Fruit fly (Drosophila melanogaster) whole organism, embryonic: ENCODE measurements around the gene CG13891.

Experiments
- Asciz ChIP-seq: fragments of 200-800 bp; sonication (Bioruptor generic); optimal IDR thresholded peaks from 2 replicates; lab custom pipeline; 2017; ENCODE audit warnings: missing biosample characterization, mild to moderate bottlenecking, missing genetic modification characterization, missing genetic modification reagents
- CG10147 ChIP-seq: fragments of 200-800 bp; sonication (Bioruptor generic); optimal IDR thresholded peaks from 2 replicates; lab custom pipeline; 2019; ENCODE audit warnings: missing biosample characterization, mild to moderate bottlenecking, missing genetic modification characterization, moderate library complexity
- CG14667 ChIP-seq: fragments of 200-800 bp; sonication (Bioruptor generic); IDR thresholded peaks from 2 replicates; pipeline ENCODE4 v1.3.6; 2022; ENCODE audit warnings: missing biosample characterization, missing genetic modification characterization
- CG16813 ChIP-seq: fragments of 200-800 bp; sonication (Bioruptor generic); IDR thresholded peaks from 3 replicates; pipeline ENCODE4 v1.3.6; 2022; ENCODE audit warnings: missing biosample characterization, missing genetic modification characterization; ENCODE audit not compliant: partially characterized antibody
- CG2120 ChIP-seq: fragments of 200-800 bp; sonication (Bioruptor generic); optimal IDR thresholded peaks from 3 replicates; lab custom pipeline; 2016; ENCODE audit warnings: missing biosample characterization, missing genetic modification characterization
- CG31365 ChIP-seq: fragments of 200-800 bp; sonication (Bioruptor generic); optimal IDR thresholded peaks from 2 replicates; lab custom pipeline; 2018; ENCODE audit warnings: missing biosample characterization, mild to moderate bottlenecking, missing genetic modification characterization
- CG31388 ChIP-seq: fragments of 200-800 bp; sonication (Bioruptor generic); optimal IDR thresholded peaks from 2 replicates; lab custom pipeline; 2016; ENCODE audit warnings: missing biosample characterization, missing genetic modification characterization
- CG32772 ChIP-seq: fragments of 200-800 bp; sonication (Bioruptor generic); IDR thresholded peaks from 2 replicates; pipeline ENCODE4 v1.3.6; 2022; ENCODE audit warnings: missing biosample characterization, missing genetic modification characterization
- CG3281 ChIP-seq: fragments of 200-800 bp; sonication (Bioruptor generic); optimal IDR thresholded peaks from 3 replicates; lab custom pipeline; 2017; ENCODE audit warnings: missing biosample characterization, mild to moderate bottlenecking, missing genetic modification characterization
- CG34422 ChIP-seq: fragments of 200-800 bp; sonication (Bioruptor generic); IDR thresholded peaks from 3 replicates; pipeline ENCODE4 v1.3.6; 2022; ENCODE audit warnings: missing biosample characterization, missing genetic modification characterization
- CG4424 ChIP-seq: fragments of 200-800 bp; sonication (Bioruptor generic); optimal IDR thresholded peaks from 3 replicates; lab custom pipeline; 2016; ENCODE audit warnings: missing biosample characterization, missing genetic modification characterization
- CG4617 ChIP-seq: fragments of 200-800 bp; sonication (Bioruptor generic); optimal IDR thresholded peaks from 3 replicates; lab custom pipeline; 2016; ENCODE audit warnings: missing biosample characterization, missing genetic modification characterization, borderline replicate concordance
- CG4820 ChIP-seq: fragments of 200-800 bp; sonication (Bioruptor generic); optimal IDR thresholded peaks from 3 replicates; lab custom pipeline; 2016; ENCODE audit warnings: missing biosample characterization, missing genetic modification characterization
- CG5180 ChIP-seq: fragments of 200-800 bp; sonication (Bioruptor generic); optimal IDR thresholded peaks from 3 replicates; lab custom pipeline; 2017; ENCODE audit warnings: missing biosample characterization, missing genetic modification characterization, mild to moderate bottlenecking, moderate library complexity, missing genetic modification reagents
- CG6765 ChIP-seq: fragments of 200-800 bp; sonication (Bioruptor generic); optimal IDR thresholded peaks from 3 replicates; lab custom pipeline; 2017; ENCODE audit warnings: missing biosample characterization, mild to moderate bottlenecking, missing genetic modification characterization
- CG7839 ChIP-seq: fragments of 200-800 bp; sonication (Bioruptor generic); optimal IDR thresholded peaks from 3 replicates; lab custom pipeline; 2018; ENCODE audit warnings: missing biosample characterization, mild to moderate bottlenecking, missing genetic modification characterization, moderate library complexity
- CG7987 ChIP-seq: fragments of 200-800 bp; sonication (Bioruptor generic); optimal IDR thresholded peaks from 2 replicates; lab custom pipeline; 2018; ENCODE audit warnings: missing biosample characterization, mild to moderate bottlenecking, missing genetic modification characterization, moderate library complexity
- CG8765 ChIP-seq: fragments of 200-800 bp; sonication (Bioruptor generic); IDR thresholded peaks from 2 replicates; pipeline ENCODE4 v1.3.6; 2022; ENCODE audit warnings: missing biosample characterization, missing genetic modification characterization
- Deaf1 ChIP-seq: fragments of 200-800 bp; optimal IDR thresholded peaks from 3 replicates; lab custom pipeline; 2019; ENCODE audit warnings: missing biosample characterization, mild to moderate bottlenecking, missing genetic modification characterization, moderate library complexity
- Dip3 ChIP-seq: fragments of 200-800 bp; sonication (Bioruptor generic); optimal IDR thresholded peaks from 3 replicates; lab custom pipeline; 2016; ENCODE audit warnings: missing biosample characterization, missing genetic modification characterization
- Doc2 ChIP-seq: fragments of 200-800 bp; sonication (Bioruptor generic); IDR thresholded peaks from 2 replicates; pipeline ENCODE4 v1.3.6; 2022; ENCODE audit warnings: missing biosample characterization, missing genetic modification characterization
- Eip74EF ChIP-seq, 2 experiments: fragments of 200-800 bp in 1 of 2; fragments of >200 bp in 1 of 2; sonication (Bioruptor generic) in 1 of 2; optimal IDR thresholded peaks; 2 replicates each; lab custom pipeline; 2017 to 2019; ENCODE audit warnings: missing biosample characterization in 2 of 2, missing genetic modification characterization in 2 of 2, mild to moderate bottlenecking in 1 of 2, moderate library complexity in 1 of 2
- Hmx ChIP-seq: fragments of 200-800 bp; sonication (Bioruptor generic); optimal IDR thresholded peaks from 2 replicates; lab custom pipeline; 2016; ENCODE audit warnings: missing biosample characterization, missing genetic modification characterization
- Kr ChIP-seq: fragments of 200-800 bp; sonication (Bioruptor generic); optimal IDR thresholded peaks from 2 replicates; lab custom pipeline; 2017; ENCODE audit warnings: missing biosample characterization, mild to moderate bottlenecking, missing genetic modification characterization
- Lpt ChIP-seq: fragments of >200 bp; optimal IDR thresholded peaks from 2 replicates; lab custom pipeline; 2018; ENCODE audit warnings: missing biosample characterization, missing genetic modification characterization
- Mad ChIP-seq: fragments of 200-800 bp; sonication (Bioruptor generic); optimal IDR thresholded peaks from 2 replicates; lab custom pipeline; 2016; ENCODE audit warnings: missing biosample characterization, missing genetic modification characterization
- Optix ChIP-seq: fragments of 200-800 bp; sonication (Bioruptor generic); IDR thresholded peaks from 3 replicates; pipeline ENCODE4 v1.3.6; 2022; ENCODE audit warnings: missing biosample characterization, missing genetic modification characterization
- Six4 ChIP-seq: fragments of 200-800 bp; sonication (Bioruptor generic); optimal IDR thresholded peaks from 2 replicates; lab custom pipeline; 2016; ENCODE audit warnings: missing biosample characterization, missing genetic modification characterization
- Sox102F ChIP-seq: fragments of 200-800 bp; sonication (Bioruptor generic); optimal IDR thresholded peaks from 2 replicates; lab custom pipeline; 2018; ENCODE audit warnings: missing biosample characterization, mild to moderate bottlenecking, missing genetic modification characterization, moderate library complexity
- Taf1 ChIP-seq: fragments of 200-800 bp; sonication (Bioruptor generic); IDR thresholded peaks from 2 replicates; pipeline ENCODE4 v1.3.6; 2022; ENCODE audit warnings: missing biosample characterization, missing genetic modification characterization
- Tbp ChIP-seq: fragments of >200 bp; optimal IDR thresholded peaks from 2 replicates; lab custom pipeline; 2018; ENCODE audit warnings: missing biosample characterization, missing genetic modification characterization
- Xrp1 ChIP-seq: fragments of 200-800 bp; sonication (Bioruptor generic); IDR thresholded peaks from 2 replicates; pipeline ENCODE4 v1.3.6; 2022; ENCODE audit warnings: missing biosample characterization, missing genetic modification characterization
- ap ChIP-seq: fragments of 200-800 bp; sonication (Bioruptor generic); IDR thresholded peaks from 2 replicates; pipeline ENCODE4 v1.3.6; 2022; ENCODE audit warnings: missing biosample characterization, missing genetic modification characterization
- ash1 ChIP-seq: fragments of 200-800 bp; sonication (Bioruptor generic); optimal IDR thresholded peaks from 2 replicates; lab custom pipeline; 2018; ENCODE audit warnings: missing biosample characterization, mild to moderate bottlenecking, missing genetic modification characterization
- chinmo ChIP-seq: fragments of 200-800 bp; sonication (Bioruptor generic); IDR thresholded peaks from 4 replicates; pipeline ENCODE4 v1.3.6; 2022; ENCODE audit warnings: missing biosample characterization, missing genetic modification characterization; ENCODE audit not compliant: partially characterized antibody
- crol ChIP-seq: fragments of 200-800 bp; sonication (Bioruptor generic); IDR thresholded peaks from 2 replicates; pipeline ENCODE4 v1.3.6; 2022; ENCODE audit warnings: missing biosample characterization, missing genetic modification characterization
- cwo ChIP-seq: fragments of 200-800 bp; sonication (Bioruptor generic); optimal IDR thresholded peaks from 3 replicates; lab custom pipeline; 2017; ENCODE audit warnings: missing biosample characterization, missing genetic modification characterization, mild to moderate bottlenecking, moderate library complexity, missing genetic modification reagents
- dan ChIP-seq: fragments of 200-800 bp; sonication (Bioruptor generic); IDR thresholded peaks from 2 replicates; pipeline ENCODE4 v1.3.6; 2022; ENCODE audit warnings: missing biosample characterization, missing genetic modification characterization
- ems ChIP-seq: fragments of 200-800 bp; sonication (Bioruptor generic); optimal IDR thresholded peaks from 3 replicates; lab custom pipeline; 2016; ENCODE audit warnings: missing biosample characterization, missing genetic modification characterization
- exex ChIP-seq: fragments of 200-800 bp; sonication (Bioruptor generic); optimal IDR thresholded peaks from 4 replicates; lab custom pipeline; 2018; ENCODE audit warnings: missing biosample characterization, mild to moderate bottlenecking, missing genetic modification characterization, moderate library complexity
- jumu ChIP-seq: fragments of 200-800 bp; sonication (Bioruptor generic); optimal IDR thresholded peaks from 3 replicates; lab custom pipeline; 2016; ENCODE audit warnings: missing biosample characterization, missing genetic modification characterization
- nau ChIP-seq: fragments of 200-800 bp; sonication (Bioruptor generic); optimal IDR thresholded peaks from 3 replicates; lab custom pipeline; 2017; ENCODE audit warnings: missing biosample characterization, mild to moderate bottlenecking, missing genetic modification characterization, missing genetic modification reagents
- nerfin-1 ChIP-seq: fragments of 200-800 bp; sonication (Bioruptor generic); optimal IDR thresholded peaks from 3 replicates; lab custom pipeline; 2019; ENCODE audit warnings: missing biosample characterization, mild to moderate bottlenecking, missing genetic modification characterization, moderate library complexity
- rib ChIP-seq: fragments of 200-800 bp; sonication (Bioruptor generic); IDR thresholded peaks from 2 replicates; pipeline ENCODE4 v1.3.6; 2022; ENCODE audit warnings: missing biosample characterization, missing genetic modification characterization
- salm ChIP-seq: fragments of 200-800 bp; sonication (Bioruptor generic); optimal IDR thresholded peaks from 2 replicates; lab custom pipeline; 2018; ENCODE audit warnings: missing biosample characterization, mild to moderate bottlenecking, missing genetic modification characterization
- sisA ChIP-seq: fragments of 200-800 bp; sonication (Bioruptor generic); IDR thresholded peaks from 2 replicates; pipeline ENCODE4 v1.3.6; 2022; ENCODE audit warnings: missing biosample characterization, missing genetic modification characterization
- sna ChIP-seq: fragments of 200-800 bp; sonication (Bioruptor generic); IDR thresholded peaks from 2 replicates; pipeline ENCODE4 v1.3.6; 2022; ENCODE audit warnings: missing biosample characterization, missing genetic modification characterization; ENCODE audit not compliant: partially characterized antibody
- ssp ChIP-seq: fragments of 200-800 bp; sonication (Bioruptor generic); IDR thresholded peaks from 2 replicates; pipeline ENCODE4 v1.3.6; 2022; ENCODE audit warnings: missing biosample characterization, missing genetic modification characterization
- tx ChIP-seq: fragments of 200-800 bp; sonication (Bioruptor generic); optimal IDR thresholded peaks from 2 replicates; lab custom pipeline; 2016; ENCODE audit warnings: missing biosample characterization, missing genetic modification characterization
- vnd ChIP-seq: fragments of 200-800 bp; sonication (Bioruptor generic); IDR thresholded peaks from 3 replicates; pipeline ENCODE4 v1.3.6; 2022; ENCODE audit warnings: missing biosample characterization, missing genetic modification characterization; ENCODE audit not compliant: partially characterized antibody

The CG13891 gene

DNA sequence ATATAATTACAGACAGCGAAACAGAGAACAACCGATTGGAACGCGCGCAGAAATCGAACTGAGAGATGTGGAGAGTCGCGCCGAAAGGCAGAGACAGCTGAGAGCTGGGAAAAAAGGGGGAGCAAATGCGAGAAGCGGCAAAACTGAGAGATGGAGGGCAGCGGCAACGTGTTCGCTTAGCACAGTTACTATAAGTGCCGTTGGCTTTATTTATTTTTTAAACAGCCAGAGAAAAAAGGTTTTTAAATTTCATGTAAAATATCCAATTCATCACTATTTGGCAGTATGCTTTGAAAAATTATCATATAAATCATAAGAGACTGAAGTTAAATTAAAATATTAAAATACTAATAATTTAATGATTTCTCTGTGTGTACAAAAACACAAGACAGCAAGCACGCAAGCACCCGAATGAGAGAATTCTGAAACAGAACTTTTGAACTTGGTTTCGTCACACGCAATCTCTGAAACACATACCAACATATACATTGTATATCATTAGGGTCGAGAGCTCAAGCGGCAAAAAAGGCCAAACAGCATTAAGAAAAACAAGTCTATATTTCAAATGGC, 7.4 kb upstream of the CG13891 start (continued):
- TF ChIP-seq CG7987 (peak; percentile 45), Xrp1 (GFP tag; lab: Robert Waterston, UW) (peak; percentile 84), CG14667 (GFP tag; lab: Robert Waterston, UW) (peak; percentile 81), nerfin-1 (tag; lab: Kevin White, UChicago) (peak; percentile 22), Deaf1 (tag; lab: Kevin White, UChicago) (peak; percentile 58), CG4424 (peak; percentile 63), Tbp (GFP tag; lab: Kevin White, UChicago) (no peak), CG5180 (peak; percentile 83), CG32772 (GFP tag; lab: Robert Waterston, UW) (peak; percentile 84), ash1 (GFP tag; lab: Kevin White, UChicago) (no peak), Kr (GFP tag; lab: Kevin White, UChicago) (no peak), ssp (GFP tag; lab: Robert Waterston, UW) (peak; percentile 74), jumu (GFP tag; lab: Kevin White, UChicago) (peak; percentile 32), Taf1 (GFP tag; lab: Robert Waterston, UW) (peak; percentile 83), rib (GFP tag; lab: Robert Waterston, UW) (peak; percentile 87), CG16813 (GFP tag; lab: Robert Waterston, UW) (no peak), Asciz (GFP tag; lab: Kevin White, UChicago) (peak; percentile 77), ap (GFP tag; lab: Robert Waterston, UW) (peak; percentile 73), sna (GFP tag; lab: Robert Waterston, UW) (no peak), CG4617 (GFP tag; lab: Kevin White, UChicago) (peak; percentile 39), tx (peak; percentile 5), crol (no peak), cwo (GFP tag; lab: Kevin White, UChicago) (peak; percentile 93), CG31365 (tag; lab: Kevin White, UChicago) (no peak), CG4820 (GFP tag; lab: Kevin White, UChicago) (peak; percentile 38), CG8765 (GFP tag; lab: Robert Waterston, UW) (no peak; the same call in 1 of the 2 replicates), nau (GFP tag; lab: Kevin White, UChicago) (peak; percentile 71), CG10147 (peak; percentile 91), CG3281 (GFP tag; lab: Kevin White, UChicago) (peak; percentile 92), Dip3 (GFP tag; lab: Kevin White, UChicago) (peak; percentile 32), Lpt (GFP tag; lab: Kevin White, UChicago) (no peak), Six4 (GFP tag; lab: Kevin White, UChicago) (peak; percentile 71), CG34422 (GFP tag; lab: Robert Waterston, UW) (peak; percentile 90), CG31388 (GFP tag; lab: Kevin White, UChicago) (peak; percentile 53), Sox102F (GFP tag; lab: Kevin White, UChicago) (peak; percentile 77), salm (tag; lab: Kevin White, UChicago) (peak; percentile 21), CG6765 (GFP tag; lab: Kevin White, UChicago) (peak; percentile 89), chinmo (GFP tag; lab: Robert Waterston, UW) (0 out of 4 replicates have a peak, but pooled peaks have one; percentile 63), sisA (GFP tag; lab: Robert Waterston, UW) (peak; percentile 81), Optix (GFP tag; lab: Robert Waterston, UW) (peak; percentile 56; the same call in 2 of the 3 replicates), CG2120 (GFP tag; lab: Kevin White, UChicago) (peak; percentile 82), dan (GFP tag; lab: Robert Waterston, UW) (no peak), Mad (peak; percentile 14), Eip74EF (GFP tag; optimal IDR thresholded peaks at IDR 0.05; lab: Kevin White, UChicago) (peak in 1 of 2 experiments; percentile 55), CG7839 (tag; lab: Kevin White, UChicago) (peak; percentile 81), exex (tag; lab: Kevin White, UChicago) (peak; percentile 63), Doc2 (no peak), vnd (GFP tag; lab: Robert Waterston, UW) (no peak), ems (peak; percentile 37), Hmx (GFP tag; lab: Kevin White, UChicago) (peak; percentile 16)
